Worm (Caenorhabditis elegans): ENCODE results near the gene aqp-7.

Gene aqp-7

DNA sequence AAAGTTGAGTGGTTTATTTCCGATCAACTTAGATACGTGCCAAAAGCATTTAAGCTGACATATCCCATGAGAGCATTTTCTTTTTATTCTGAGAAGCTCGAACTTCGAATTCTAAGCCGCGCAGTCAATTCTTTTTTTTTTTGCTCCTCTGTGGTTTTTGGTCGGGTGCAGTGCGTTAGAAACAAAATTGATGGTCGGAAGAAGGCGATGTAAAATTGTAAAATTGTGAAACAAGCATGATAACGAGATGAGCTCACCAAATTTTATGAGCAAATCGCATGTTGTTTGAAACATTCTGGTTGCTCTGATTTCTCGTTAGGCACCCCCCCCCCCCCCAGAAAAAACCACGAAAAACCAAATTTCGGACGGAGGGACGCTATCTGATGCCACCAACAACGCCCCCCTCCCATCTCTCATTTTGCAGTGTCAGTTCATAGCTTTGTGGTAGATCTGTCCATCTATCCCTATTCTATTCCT, at the start of gene aqp-7:
TSS of gene aqp-7 (plus strand) at position 427 of the 477 bp plus-strand sequence.
- TF ChIP-seq dao-5 (tag; optimal IDR thresholded peaks at IDR 0.05) = no peak
- no peak for TF ChIP-seq W03F9.2 (tag; optimal IDR thresholded peaks at IDR 0.05)
- no peak for TF ChIP-seq him-1 (tag; optimal IDR thresholded peaks at IDR 0.05)

DNA sequence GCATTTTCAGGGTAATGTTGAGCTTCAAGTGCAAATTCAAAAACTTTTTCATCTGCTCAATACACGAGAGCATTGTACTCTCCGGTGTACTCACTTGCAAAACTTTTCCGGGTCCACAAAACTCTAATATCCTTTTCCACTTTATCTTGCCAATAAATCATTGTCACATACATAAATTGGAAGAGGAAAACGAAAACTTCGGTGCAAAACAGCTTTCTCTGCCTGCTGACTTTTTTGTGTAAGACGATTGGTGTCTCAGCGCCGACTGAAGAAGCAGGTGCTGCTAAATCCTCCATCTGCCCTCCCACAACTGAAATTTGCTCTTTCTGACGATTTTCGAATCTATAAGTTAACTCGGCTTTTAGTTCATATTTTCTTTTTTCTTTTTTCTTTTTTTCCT, 49.4 kb upstream of the aqp-7 start:
- TF ChIP-seq him-1 (tag; optimal IDR thresholded peaks at IDR 0.05) (no peak), dao-5 (tag; optimal IDR thresholded peaks at IDR 0.05) (no peak), W03F9.2 (tag; optimal IDR thresholded peaks at IDR 0.05) (no peak)

DNA sequence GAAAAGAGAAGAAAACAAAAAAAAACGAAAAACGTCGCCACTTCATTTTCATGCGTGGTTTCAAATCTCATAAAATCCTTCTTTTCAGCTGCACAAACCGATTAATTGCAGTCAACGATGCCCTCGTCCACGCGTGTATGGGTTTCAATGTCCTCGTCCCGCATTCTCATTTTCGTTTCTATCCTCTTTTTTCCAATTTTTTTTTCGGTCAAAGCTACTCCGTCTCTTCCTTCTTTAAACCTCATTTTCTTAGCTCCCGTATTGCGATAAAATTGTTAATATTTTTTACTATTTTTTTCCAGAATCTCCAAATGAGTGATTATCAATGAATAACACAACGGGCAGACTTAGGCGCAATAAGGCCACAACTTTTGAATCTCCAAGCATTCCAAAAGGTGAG, 48.7 kb upstream of the aqp-7 start, which contains the start of gene aakg-3:
TSS of gene aakg-3 (plus strand) at position 301 of the 400 bp plus-strand sequence.
- no peak for TF ChIP-seq dao-5 (tag; optimal IDR thresholded peaks at IDR 0.05)
- TF ChIP-seq W03F9.2 (tag; optimal IDR thresholded peaks at IDR 0.05) = no peak
- TF ChIP-seq him-1 (tag; optimal IDR thresholded peaks at IDR 0.05) = no peak

DNA sequence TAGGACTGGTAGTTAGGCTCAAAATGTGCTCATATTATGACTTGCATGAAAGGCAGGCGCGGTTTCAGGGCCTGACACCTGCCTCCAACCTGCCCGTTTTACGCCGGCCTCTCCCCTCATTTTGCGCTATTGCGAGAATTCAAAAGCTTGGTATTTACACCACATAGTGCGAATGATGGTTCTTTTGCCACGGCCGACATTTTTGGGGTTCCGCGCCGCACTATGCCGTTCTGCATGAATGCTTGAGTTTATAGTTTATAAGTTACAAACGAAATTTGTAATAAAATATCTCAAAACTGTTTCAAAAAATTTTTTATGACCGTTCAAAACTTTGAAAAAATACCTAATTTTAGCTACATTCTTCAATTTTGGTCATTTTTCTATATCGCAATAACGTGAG, 46.8 kb upstream of the aqp-7 start:
- TF ChIP-seq him-1 (tag; optimal IDR thresholded peaks at IDR 0.05) (no peak), W03F9.2 (tag; optimal IDR thresholded peaks at IDR 0.05) (no peak), dao-5 (tag; optimal IDR thresholded peaks at IDR 0.05) (no peak)

DNA sequence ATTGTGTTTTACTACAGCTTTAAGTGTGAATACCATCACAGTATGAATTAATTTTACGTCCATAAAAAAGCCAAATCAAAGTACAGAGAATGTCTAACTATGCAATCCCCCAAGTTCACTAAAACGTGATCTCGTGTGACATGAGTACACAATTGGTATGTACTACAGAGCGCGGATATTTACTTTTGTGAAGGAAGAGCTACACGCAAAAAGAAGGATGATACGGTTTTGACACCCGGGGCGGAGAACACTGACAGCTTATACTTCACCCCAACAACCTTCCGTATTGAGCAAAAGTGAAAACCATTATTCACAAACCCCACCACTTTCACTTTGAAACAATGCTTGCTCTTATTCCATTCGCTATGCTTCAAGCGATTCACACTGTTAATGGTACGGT, 43.1 kb upstream of the aqp-7 start, which contains the start of gene nspg-5:
TSS of gene nspg-5 (plus strand) at position 301 of the 400 bp plus-strand sequence.
- TF ChIP-seq him-1 (tag; optimal IDR thresholded peaks at IDR 0.05) (no peak), W03F9.2 (tag; optimal IDR thresholded peaks at IDR 0.05) (no peak), dao-5 (tag; optimal IDR thresholded peaks at IDR 0.05) (no peak)

DNA sequence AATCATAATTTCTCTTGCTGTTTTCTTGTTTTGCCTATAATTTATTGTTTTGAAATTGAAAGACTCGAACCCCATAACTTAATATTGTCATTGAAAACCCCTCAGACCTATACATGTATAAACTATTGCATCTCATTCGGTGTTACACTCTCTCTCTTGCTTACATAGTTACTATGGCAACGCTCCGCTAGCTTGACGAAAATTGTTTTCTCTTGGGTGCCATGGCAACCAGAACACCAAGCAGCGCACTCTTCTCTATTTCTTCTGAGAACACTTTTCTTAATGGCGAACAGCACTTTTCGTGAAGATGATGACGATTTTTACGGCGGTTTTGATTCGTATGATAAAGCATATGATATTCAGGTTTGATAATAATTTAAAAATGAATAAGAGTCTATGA, 40.9 kb upstream of the aqp-7 start, which contains the start of gene osm-5:
TSS of gene osm-5 (plus strand) at position 268 of the 400 bp plus-strand sequence.
- no peak for TF ChIP-seq him-1 (tag; optimal IDR thresholded peaks at IDR 0.05)
- TF ChIP-seq W03F9.2 (tag; optimal IDR thresholded peaks at IDR 0.05) = no peak
- TF ChIP-seq dao-5 (tag; optimal IDR thresholded peaks at IDR 0.05) = no peak

DNA sequence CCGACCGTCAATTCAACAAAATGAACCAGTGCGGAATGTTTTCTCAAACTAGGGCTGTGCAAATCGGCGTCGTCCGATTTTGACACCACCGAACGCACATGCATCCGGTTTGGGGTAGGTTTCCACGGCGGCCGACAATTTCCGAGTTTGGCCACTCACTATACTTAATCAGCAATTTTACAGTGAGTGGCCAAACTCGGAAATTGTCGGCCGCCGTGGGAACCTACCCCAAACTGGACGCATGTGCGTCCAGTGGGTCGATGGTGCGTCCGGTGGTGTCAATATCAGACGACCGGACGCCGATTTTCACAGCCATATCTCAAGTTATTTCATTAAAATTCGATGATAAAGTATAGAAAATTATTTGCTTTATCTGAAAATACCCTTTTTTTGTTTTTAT, 34.7 kb upstream of the aqp-7 start:
- TF ChIP-seq W03F9.2 (tag; optimal IDR thresholded peaks at IDR 0.05) (no peak), dao-5 (tag; optimal IDR thresholded peaks at IDR 0.05) (no peak), him-1 (tag; optimal IDR thresholded peaks at IDR 0.05) (no peak)

DNA sequence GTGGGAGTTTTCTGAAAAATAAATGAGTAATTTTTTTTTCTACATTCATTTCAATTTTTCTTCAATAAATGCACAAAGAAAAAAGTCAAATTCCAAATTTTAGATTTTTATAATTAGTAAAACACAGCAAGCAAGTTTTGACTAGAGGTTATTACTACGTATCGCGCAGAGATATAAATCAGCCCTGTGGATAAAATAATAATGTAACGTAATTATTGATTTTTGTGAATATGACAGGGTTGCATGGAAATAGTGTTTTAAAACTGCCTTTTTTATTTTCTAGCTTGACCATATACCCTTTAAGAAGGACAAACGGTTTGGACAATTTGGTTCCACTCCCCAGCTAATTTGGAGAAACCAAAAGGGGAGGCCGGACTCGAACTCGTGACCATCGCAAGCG, 28.5 kb upstream of the aqp-7 start:
- no peak for TF ChIP-seq dao-5 (tag; optimal IDR thresholded peaks at IDR 0.05)
- no peak for TF ChIP-seq him-1 (tag; optimal IDR thresholded peaks at IDR 0.05)
- no peak for TF ChIP-seq W03F9.2 (tag; optimal IDR thresholded peaks at IDR 0.05)

DNA sequence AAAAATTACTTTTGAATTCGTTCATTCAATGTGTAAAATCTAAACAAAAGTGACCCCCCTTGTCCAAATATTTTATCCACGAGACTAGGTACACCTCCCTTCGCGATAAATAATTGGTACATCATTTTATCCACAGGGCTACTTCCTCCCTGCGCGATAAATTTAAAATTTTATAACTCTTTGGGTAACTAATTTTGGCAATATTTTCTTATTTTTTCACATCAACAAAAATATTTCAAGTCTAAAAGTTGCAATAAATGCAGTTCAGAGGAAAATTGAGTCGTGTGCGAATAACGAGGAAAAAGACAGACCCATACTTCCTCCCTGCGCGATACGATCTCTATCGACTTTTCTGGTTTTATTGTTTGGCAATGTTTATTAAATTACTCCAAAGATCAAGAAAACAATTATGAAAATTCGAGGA, 27.9 kb upstream of the aqp-7 start:
- TF ChIP-seq dao-5 (tag; optimal IDR thresholded peaks at IDR 0.05) (peak; percentile 68), him-1 (tag; optimal IDR thresholded peaks at IDR 0.05) (peak; percentile 99), W03F9.2 (tag; optimal IDR thresholded peaks at IDR 0.05) (peak; percentile 98)

DNA sequence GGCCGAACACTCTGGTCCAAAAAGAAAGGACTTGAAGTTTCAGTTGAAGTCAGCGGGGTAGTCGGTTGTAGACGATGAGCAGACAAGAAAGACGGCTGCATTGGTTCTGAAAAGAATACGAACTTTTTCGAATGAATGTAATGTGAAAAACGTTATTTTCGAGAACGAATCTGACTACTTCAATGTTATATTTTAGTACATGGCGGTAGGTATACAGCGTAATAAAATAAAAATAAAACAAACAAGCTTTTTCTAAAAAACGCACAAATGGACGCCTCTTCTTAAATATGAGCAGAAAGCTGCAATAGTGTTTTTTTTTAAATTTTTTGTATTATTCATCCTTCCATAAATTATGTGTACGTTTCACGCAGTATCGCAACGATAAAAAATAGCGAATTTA, 25.2 kb upstream of the aqp-7 start, which contains the start of gene Y41G9A.17:
TSS of gene Y41G9A.17 (minus strand) at position 101 of the 400 bp plus-strand sequence.
- no peak for TF ChIP-seq dao-5 (tag; optimal IDR thresholded peaks at IDR 0.05)

DNA sequence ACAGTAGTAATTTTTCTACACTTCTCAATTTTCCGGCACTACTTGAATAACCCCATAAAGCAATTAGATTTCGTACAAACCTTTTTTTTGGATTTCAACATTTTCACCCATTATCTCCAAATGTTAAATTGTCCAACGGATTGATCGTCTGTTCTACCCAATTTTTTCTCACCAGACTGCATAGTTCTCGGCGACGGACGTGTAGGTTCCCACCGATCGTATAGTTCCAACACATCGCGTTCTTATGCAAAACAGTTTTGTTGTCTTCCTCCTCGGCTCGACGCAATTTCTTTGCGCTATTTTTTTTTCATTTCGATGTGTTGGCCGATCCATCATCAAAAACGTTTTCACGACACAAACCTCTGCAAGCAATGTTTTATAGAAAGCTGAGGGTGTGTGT, 21.2 kb upstream of the aqp-7 start, which contains the start of gene Y41G9A.6:
TSS of gene Y41G9A.6 (minus strand) at position 101 of the 400 bp plus-strand sequence.
- TF ChIP-seq W03F9.2 (tag; optimal IDR thresholded peaks at IDR 0.05) = no peak
- no peak for TF ChIP-seq dao-5 (tag; optimal IDR thresholded peaks at IDR 0.05)
- TF ChIP-seq him-1 (tag; optimal IDR thresholded peaks at IDR 0.05) = no peak

DNA sequence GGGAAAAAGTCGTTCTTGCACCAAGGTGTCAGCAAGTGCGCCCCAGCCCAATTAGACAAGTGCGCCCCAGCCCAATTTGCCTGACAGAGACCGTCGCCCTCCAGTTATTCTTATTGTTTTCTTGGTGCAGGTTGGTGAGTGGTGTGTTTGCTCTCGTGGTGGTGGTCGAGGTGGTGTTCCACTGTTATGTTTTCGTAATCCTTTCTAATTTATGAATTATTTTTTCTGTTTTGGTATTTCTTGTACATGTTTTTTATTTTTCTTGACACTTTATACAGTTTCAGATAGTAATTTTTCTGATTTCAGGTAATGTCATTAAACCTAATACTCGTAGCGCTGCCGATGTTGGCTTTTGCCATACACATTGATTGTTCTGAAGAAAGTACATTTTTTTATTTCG, 15.7 kb upstream of the aqp-7 start, which contains the start of gene Y48D7A.1:
TSS of gene Y48D7A.1 (plus strand) at position 301 of the 400 bp plus-strand sequence.
- no peak for TF ChIP-seq him-1 (tag; optimal IDR thresholded peaks at IDR 0.05)

DNA sequence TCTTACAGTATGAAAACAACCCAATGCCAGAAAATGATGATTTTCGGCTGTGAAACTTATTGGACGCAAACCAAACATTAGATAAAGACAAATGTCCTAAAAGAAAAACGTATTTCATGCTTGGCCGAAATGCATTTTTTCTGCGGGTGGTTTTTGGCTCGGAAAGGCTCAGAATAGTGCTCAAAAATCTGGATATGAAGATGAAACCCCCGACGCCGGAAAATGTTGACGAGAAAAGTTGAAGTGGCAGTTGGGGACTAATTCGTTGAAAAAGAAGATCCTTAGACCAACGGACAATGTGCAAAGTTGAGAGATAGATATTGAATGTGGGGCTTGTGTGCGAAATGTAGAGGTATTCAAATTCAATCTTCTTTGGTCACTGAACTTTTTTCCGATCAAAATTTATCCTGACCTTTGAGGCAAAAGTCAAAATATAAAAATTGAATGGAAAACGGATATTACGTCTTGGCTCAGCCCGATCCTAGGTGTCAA, 6.3 kb upstream of the aqp-7 start, which contains the start of gene flp-18:
TSS of gene flp-18 (minus strand) at position 51 of the 492 bp plus-strand sequence.
- no peak for TF ChIP-seq dao-5 (tag; optimal IDR thresholded peaks at IDR 0.05)
- TF ChIP-seq him-1 (tag; optimal IDR thresholded peaks at IDR 0.05) = no peak
- TF ChIP-seq W03F9.2 (tag; optimal IDR thresholded peaks at IDR 0.05) = no peak

DNA sequence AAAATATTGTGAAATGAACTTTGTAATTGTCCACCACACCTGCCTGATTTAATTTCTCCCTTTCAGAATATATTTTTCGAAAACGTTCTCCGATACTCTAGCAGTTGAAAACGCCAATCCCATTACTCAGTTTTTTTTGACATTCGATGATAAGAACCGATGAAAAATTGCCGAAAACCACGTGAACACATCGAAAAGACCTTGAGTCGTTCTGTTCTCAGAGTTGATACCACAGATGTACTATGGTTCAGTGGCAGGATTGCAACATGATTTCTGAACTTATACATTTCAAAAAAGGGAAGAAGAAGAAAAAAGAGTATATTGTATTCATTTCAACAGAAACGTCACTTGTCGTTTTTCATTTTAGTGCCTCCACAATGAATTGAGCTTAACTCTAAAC, 4.9 kb upstream of the aqp-7 start:
- TF ChIP-seq W03F9.2 (tag; optimal IDR thresholded peaks at IDR 0.05) (no peak), dao-5 (tag; optimal IDR thresholded peaks at IDR 0.05) (no peak), him-1 (tag; optimal IDR thresholded peaks at IDR 0.05) (no peak)

DNA sequence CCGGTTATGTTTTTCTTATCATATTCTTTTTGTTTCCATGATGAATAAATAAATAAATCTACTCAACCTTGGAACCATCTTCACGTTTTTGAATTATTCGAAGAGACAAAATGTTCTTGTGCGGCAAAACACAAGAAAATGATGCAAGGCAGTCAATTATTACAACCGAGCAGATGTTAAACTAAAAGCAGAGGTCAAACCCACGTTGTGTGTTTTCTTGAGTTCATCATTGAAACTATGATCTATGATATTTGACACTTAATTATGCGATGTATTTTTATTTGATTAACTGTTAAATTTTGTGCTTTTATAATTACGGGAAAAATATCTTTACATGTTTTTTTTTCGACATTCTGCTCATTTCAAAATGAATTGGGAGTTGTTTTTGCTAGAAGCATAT, 3.4 kb upstream of the aqp-7 start:
- TF ChIP-seq him-1 (tag; optimal IDR thresholded peaks at IDR 0.05) (no peak), W03F9.2 (tag; optimal IDR thresholded peaks at IDR 0.05) (no peak), dao-5 (tag; optimal IDR thresholded peaks at IDR 0.05) (no peak)

Data from whole organism, L4/young adult.